Worm (Caenorhabditis elegans) whole organism, L4/young adult: ENCODE data around the gene col-42.

ENCODE experiments used
- W03F9.2 ChIP-seq: fragments of 150-350 bp; optimal IDR thresholded peaks from 2 replicates; lab custom pipeline; 2014; ENCODE audit warnings: missing biosample characterization, missing genetic modification characterization
- dao-5 ChIP-seq: sonication (generic microtip); optimal IDR thresholded peaks from 2 replicates; lab custom pipeline; 2016; ENCODE audit warnings: missing genotype, missing genetic modification characterization, moderate library complexity, missing compliant biosample characterization
- him-1 ChIP-seq: sonication (generic microtip); optimal IDR thresholded peaks from 2 replicates; lab custom pipeline; 2016; ENCODE audit warnings: missing genotype, missing genetic modification reagents, missing genetic modification characterization, missing compliant biosample characterization

DNA sequence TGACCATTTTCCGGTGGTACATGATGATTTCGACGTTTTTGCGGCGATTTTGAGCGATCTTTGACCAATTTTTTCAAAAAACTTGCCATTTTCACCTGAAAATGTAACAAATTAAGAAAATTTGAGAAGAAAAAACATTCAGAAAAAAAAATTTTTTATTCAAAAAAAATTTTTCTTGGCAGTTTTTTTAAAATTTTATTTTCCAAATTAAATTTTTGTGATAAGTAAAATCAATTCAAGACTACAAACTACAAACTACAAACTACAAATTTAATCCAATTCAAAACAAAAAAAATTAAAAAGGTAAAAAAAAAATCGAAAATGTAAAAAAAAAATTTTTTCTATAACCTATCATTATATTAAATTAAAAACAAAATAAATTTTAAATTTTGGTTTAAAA is 11.5 kb upstream of the col-42 start, which contains the start of gene Y69H2.15:
- TF ChIP-seq dao-5 (no peak), him-1 (tag; lab: Kevin White, UChicago) (no peak), W03F9.2 (tag; lab: Kevin White, UChicago) (no peak)
